Worm (Caenorhabditis elegans): ENCODE data around the gene npp-24.

ce11 chrII:5460911-5461310 lies 44.8 kb upstream of the npp-24 start:
- TF ChIP-seq nhr-11 (tag; optimal IDR thresholded peaks at IDR 0.05) (no peak), ztf-11 (tag; optimal IDR thresholded peaks at IDR 0.05) (no peak), ztf-4 (tag; optimal IDR thresholded peaks at IDR 0.05) (no peak), snpc-4 (tag; optimal IDR thresholded peaks at IDR 0.05) (no peak), nhr-10 (tag; optimal IDR thresholded peaks at IDR 0.05) (no peak), egl-27 (tag; optimal IDR thresholded peaks at IDR 0.05) (no peak), sma-3 (GFP tag; optimal IDR thresholded peaks at IDR 0.05) (no peak), lin-39 (tag; optimal IDR thresholded peaks at IDR 0.05) (no peak), nhr-237 (tag; optimal IDR thresholded peaks at IDR 0.05) (no peak), nhr-12 (tag; optimal IDR thresholded peaks at IDR 0.05) (no peak), unc-55 (GFP tag; optimal IDR thresholded peaks at IDR 0.05) (no peak), nhr-21 (tag; optimal IDR thresholded peaks at IDR 0.05) (no peak), R02D3.7 (tag; optimal IDR thresholded peaks at IDR 0.05) (no peak), skn-1 (tag; optimal IDR thresholded peaks at IDR 0.05) (no peak)
